Worm (Caenorhabditis elegans): ENCODE measurements around the gene max-1.

DNA sequence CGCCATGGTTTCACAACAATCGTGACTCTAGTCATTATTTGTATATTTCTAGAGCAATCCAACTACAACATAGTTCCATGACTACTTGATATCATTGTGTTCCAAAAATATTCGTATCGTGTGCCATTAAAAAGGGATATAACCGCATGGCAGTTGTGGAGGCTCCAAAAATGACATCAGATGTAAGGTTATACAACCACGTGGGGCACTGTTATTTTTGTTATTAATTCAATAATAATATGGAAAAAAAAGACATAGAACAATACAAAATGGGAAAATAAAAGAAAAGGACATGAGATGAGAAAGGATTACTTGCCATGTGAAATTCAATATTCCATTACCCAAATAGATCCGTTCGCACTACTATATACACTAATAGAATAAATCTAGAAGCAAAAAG, 44.6 kb downstream of the max-1 start:
- TF ChIP-seq ces-1 (GFP tag; optimal IDR thresholded peaks at IDR 0.05), result no peak
- no peak for TF ChIP-seq lin-13 (tag; optimal IDR thresholded peaks at IDR 0.05)
- no peak for TF ChIP-seq nhr-12 (tag; optimal IDR thresholded peaks at IDR 0.05)

Measured in whole organism, mixed stage, embryonic.